Fruit fly (Drosophila melanogaster) whole organism, embryonic: ENCODE data around the gene CG1635.

ENCODE experiments used
- Atf3 ChIP-seq: fragments of 200-800 bp; sonication (Bioruptor generic); optimal IDR thresholded peaks from 3 replicates; lab custom pipeline; 2016; ENCODE audit warnings: missing biosample characterization, missing genetic modification characterization
- CG8089 ChIP-seq: fragments of 200-800 bp; sonication (Bioruptor generic); optimal IDR thresholded peaks from 3 replicates; lab custom pipeline; 2016; ENCODE audit warnings: missing biosample characterization, missing genetic modification characterization
- ems ChIP-seq: fragments of 200-800 bp; sonication (Bioruptor generic); optimal IDR thresholded peaks from 3 replicates; lab custom pipeline; 2016; ENCODE audit warnings: missing biosample characterization, missing genetic modification characterization
- gcm ChIP-seq: fragments of 200-800 bp; sonication (Bioruptor generic); optimal IDR thresholded peaks from 2 replicates; lab custom pipeline; 2019; ENCODE audit warnings: missing biosample characterization, mild to moderate bottlenecking, missing genetic modification characterization, moderate library complexity

dm6 chr3R:31604409-31605116, 16.1 kb downstream of the CG1635 start:
- TF ChIP-seq CG8089 (GFP tag; lab: Kevin White, UChicago) (no peak), Atf3 (GFP tag; lab: Kevin White, UChicago) (no peak), gcm (GFP tag; lab: Kevin White, UChicago) (peak; percentile 62), ems (GFP tag; lab: Kevin White, UChicago) (no peak)
